Fruit fly (Drosophila melanogaster) whole organism: ENCODE results near the gene TTLL1B.

Source experiments
- CG8478 ChIP-seq: fragments of >200 bp; optimal IDR thresholded peaks from 2 replicates; lab custom pipeline; 2018; ENCODE audit warnings: inconsistent platforms
- Dll ChIP-seq: fragments of >200 bp; optimal IDR thresholded peaks from 2 replicates; lab custom pipeline; 2017
- EcR ChIP-seq, 2 experiments: fragments of >200 bp; optimal IDR thresholded peaks; 2 replicates each; lab custom pipeline; 2017; ENCODE audit warnings: missing biosample characterization in 2 of 2, missing genetic modification characterization in 2 of 2, missing genetic modification reagents in 2 of 2
- pan ChIP-seq: fragments of >200 bp; optimal IDR thresholded peaks from 2 replicates; lab custom pipeline; 2017
- psq ChIP-seq: fragments of >200 bp; optimal IDR thresholded peaks from 2 replicates; lab custom pipeline; 2017
- usp ChIP-seq: fragments of >200 bp; optimal IDR thresholded peaks from 2 replicates; lab custom pipeline; 2017; ENCODE audit warnings: missing biosample characterization, missing genetic modification characterization, mixed read lengths

- TF ChIP-seq psq (lab: Kevin White, UChicago), result no peak
- no peak for TF ChIP-seq usp (GFP tag; lab: Kevin White, UChicago)
- TF ChIP-seq CG8478 (lab: Kevin White, UChicago), result no peak
- TF ChIP-seq pan, result no peak
- no peak for TF ChIP-seq Dll (lab: Kevin White, UChicago)
- no peak for TF ChIP-seq EcR (GFP tag; optimal IDR thresholded peaks at IDR 0.05; lab: Kevin White, UChicago)
These were observed 49.2 kb downstream of the TTLL1B start, which contains the start of gene CG13713 for dm6 chr3L:4697301-4697700.
